Worm (Caenorhabditis elegans): ENCODE measurements around the gene sre-47.

DNA sequence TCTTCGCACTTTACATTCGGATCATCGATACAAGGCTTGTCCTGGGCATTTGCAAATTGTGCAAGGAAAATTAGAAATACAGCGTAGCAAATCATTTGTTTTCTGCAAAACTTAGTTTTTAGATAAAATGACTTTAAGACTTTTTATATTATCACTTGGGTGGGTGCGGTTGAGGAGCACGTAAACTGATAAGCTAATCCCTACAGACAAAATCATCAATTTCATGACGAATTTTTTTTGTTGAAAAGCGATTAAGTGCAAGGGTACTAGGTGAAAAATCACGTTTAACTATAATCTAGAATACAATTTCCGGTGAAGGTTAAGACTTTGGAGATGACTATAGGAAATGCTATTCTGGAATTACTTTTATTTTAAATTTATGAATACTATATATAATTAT is 13.0 kb upstream of the sre-47 start, which contains the start of gene F01D5.1:
- TF ChIP-seq lag-1 (GFP tag; IDR thresholded peaks at IDR 0.05) (no peak), ztf-6 (GFP tag; IDR thresholded peaks at IDR 0.05) (no peak), ztf-25 (GFP tag; IDR thresholded peaks at IDR 0.05) (no peak), K12H6.12 (tag; optimal IDR thresholded peaks at IDR 0.05) (no peak)
